Fruit fly (Drosophila melanogaster): ENCODE results near the gene S.

The S gene

DNA sequence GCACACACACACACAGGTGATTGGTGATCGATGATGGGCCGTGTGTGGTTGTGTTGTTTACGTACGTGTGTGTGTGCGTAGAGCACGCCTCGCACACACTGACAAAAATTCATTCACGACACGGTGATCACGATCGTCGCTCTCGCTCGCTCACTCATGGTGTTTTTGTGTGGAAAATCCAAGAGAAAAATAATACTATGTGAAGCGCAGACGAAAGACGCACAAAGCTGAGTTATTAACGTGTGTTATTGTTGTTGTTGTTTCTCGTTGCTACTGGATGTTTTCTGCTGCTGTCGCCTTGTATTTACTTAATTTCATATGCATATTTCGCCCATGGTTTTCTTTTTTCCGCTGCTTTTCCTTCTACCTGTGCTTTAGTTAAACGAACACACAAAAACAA lies 562 bp downstream of the S start:
- TF ChIP-seq ey (GFP tag; optimal IDR thresholded peaks at IDR 0.05) (no peak), sage (GFP tag; optimal IDR thresholded peaks at IDR 0.05) (no peak), dmrt93B (GFP tag; optimal IDR thresholded peaks at IDR 0.05) (no peak), woc (GFP tag; optimal IDR thresholded peaks at IDR 0.05) (no peak), rgr (GFP tag; optimal IDR thresholded peaks at IDR 0.05) (peak; percentile 16), N (GFP tag; optimal IDR thresholded peaks at IDR 0.05) (peak; percentile 67), tai (GFP tag; optimal IDR thresholded peaks at IDR 0.05) (no peak), OdsH (GFP tag; optimal IDR thresholded peaks at IDR 0.05) (no peak), fru (GFP tag; optimal IDR thresholded peaks at IDR 0.05) (no peak), Abd-B (GFP tag; optimal IDR thresholded peaks at IDR 0.05) (peak; percentile 17), br (GFP tag; optimal IDR thresholded peaks at IDR 0.05) (no peak), h (GFP tag; optimal IDR thresholded peaks at IDR 0.05) (peak; percentile 22), Mio (GFP tag; optimal IDR thresholded peaks at IDR 0.05) (no peak), sv (GFP tag; optimal IDR thresholded peaks at IDR 0.05) (no peak), Dfd (GFP tag; optimal IDR thresholded peaks at IDR 0.05) (no peak), dl (GFP tag; optimal IDR thresholded peaks at IDR 0.05; ENCODE audit: insufficient read depth in 1 of 2, partially characterized antibody in 2 of 2) (no peak), foxo (GFP tag; optimal IDR thresholded peaks at IDR 0.05) (no peak)

DNA sequence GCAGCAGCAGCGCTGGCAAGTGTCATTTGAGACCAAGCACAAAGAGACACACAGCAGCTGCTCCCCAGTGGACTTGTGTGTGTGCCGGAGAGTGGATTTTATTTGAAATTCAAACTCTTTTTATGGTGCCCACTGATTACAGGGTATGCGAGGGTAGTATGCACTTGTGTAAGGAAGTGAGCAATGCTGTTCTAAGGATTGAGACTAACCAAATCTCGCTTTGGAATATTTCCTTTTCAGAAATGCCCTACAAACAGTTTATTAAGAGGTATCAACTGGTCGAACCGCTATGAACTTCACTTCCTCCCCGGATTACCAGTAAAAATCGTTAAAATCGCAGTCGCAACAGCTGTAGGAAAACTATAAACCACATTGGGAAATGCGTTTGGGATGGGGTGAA lies 1.9 kb downstream of the S start:
- TF ChIP-seq CG9705 (GFP tag; optimal IDR thresholded peaks at IDR 0.05) (no peak), GATAd (GFP tag; optimal IDR thresholded peaks at IDR 0.05) (no peak), psq (GFP tag; optimal IDR thresholded peaks at IDR 0.05) (peak; percentile 25), sv (GFP tag; optimal IDR thresholded peaks at IDR 0.05) (peak; percentile 76), lola (GFP tag; optimal IDR thresholded peaks at IDR 0.05) (no peak), br (GFP tag; optimal IDR thresholded peaks at IDR 0.05) (peak; percentile 49), HLH106 (tag; optimal IDR thresholded peaks at IDR 0.05) (peak; percentile 30), Hnf4 (GFP tag; optimal IDR thresholded peaks at IDR 0.05) (no peak), h (GFP tag; optimal IDR thresholded peaks at IDR 0.05) (peak; percentile 59), foxo (GFP tag; optimal IDR thresholded peaks at IDR 0.05) (peak in 1 of 2 experiments; percentile 73), Myc (optimal IDR thresholded peaks at IDR 0.05) (no peak), Mio (GFP tag; optimal IDR thresholded peaks at IDR 0.05) (no peak), OdsH (GFP tag; optimal IDR thresholded peaks at IDR 0.05) (peak; percentile 30), CrebA (GFP tag; optimal IDR thresholded peaks at IDR 0.05; ENCODE audit: borderline replicate concordance) (no peak), Abd-B (GFP tag; optimal IDR thresholded peaks at IDR 0.05) (no peak), fru (GFP tag; optimal IDR thresholded peaks at IDR 0.05) (peak; percentile 49), rgr (GFP tag; optimal IDR thresholded peaks at IDR 0.05) (peak; percentile 50), ey (GFP tag; optimal IDR thresholded peaks at IDR 0.05) (peak; percentile 53), Sp1 (GFP tag; optimal IDR thresholded peaks at IDR 0.05) (peak; percentile 8)

DNA sequence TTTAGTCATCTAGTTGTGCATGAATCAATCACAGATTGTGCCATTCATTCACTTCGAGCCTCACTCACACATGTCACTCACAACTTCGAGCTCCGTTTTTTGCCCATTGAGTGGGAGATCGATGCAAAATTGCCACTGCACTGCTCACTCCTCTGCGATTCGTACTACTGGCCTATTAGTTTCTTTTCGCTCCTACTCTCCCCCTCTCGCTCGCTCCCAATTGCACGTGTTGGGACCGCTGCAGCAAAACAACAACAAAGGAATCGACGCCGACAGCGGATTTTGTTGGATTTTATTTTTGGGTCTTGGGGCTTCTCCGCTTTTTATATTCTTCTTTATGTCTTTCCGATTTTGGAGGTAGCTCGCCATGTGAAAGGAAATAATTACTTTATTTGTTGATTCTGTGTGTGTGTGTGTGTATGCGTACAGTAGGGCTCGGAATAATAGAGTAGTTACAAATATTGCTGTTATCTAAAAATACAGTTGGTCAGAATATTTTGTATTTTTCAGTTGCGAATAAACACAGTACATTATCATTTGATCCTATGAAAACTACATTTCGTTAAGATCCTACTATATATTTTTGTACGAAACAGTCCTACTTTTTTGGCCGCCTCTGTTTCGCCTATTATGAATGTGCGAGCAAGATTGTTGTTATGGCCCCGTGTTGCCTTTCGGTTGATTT lies 3.3 kb downstream of the S start:
- TF ChIP-seq Rel (GFP tag; optimal IDR thresholded peaks at IDR 0.05) (no peak), Rel (tag; optimal IDR thresholded peaks at IDR 0.05) (no peak), dsf (GFP tag; optimal IDR thresholded peaks at IDR 0.05; ENCODE audit: borderline replicate concordance) (no peak), foxo (GFP tag; optimal IDR thresholded peaks at IDR 0.05) (peak in 1 of 2 experiments; percentile 15), rgr (GFP tag; optimal IDR thresholded peaks at IDR 0.05) (peak; percentile 31), sage (GFP tag; optimal IDR thresholded peaks at IDR 0.05) (no peak), OdsH (GFP tag; optimal IDR thresholded peaks at IDR 0.05) (no peak), dl (GFP tag; optimal IDR thresholded peaks at IDR 0.05; ENCODE audit: insufficient read depth in 1 of 2, partially characterized antibody in 2 of 2) (no peak), N (GFP tag; optimal IDR thresholded peaks at IDR 0.05) (no peak), br (GFP tag; optimal IDR thresholded peaks at IDR 0.05) (no peak), Hr83 (GFP tag; optimal IDR thresholded peaks at IDR 0.05; ENCODE audit: poor library complexity, severe bottlenecking) (no peak), h (GFP tag; optimal IDR thresholded peaks at IDR 0.05) (peak; percentile 1), psq (GFP tag; optimal IDR thresholded peaks at IDR 0.05) (peak; percentile 7), sv (GFP tag; optimal IDR thresholded peaks at IDR 0.05) (peak; percentile 34), dmrt93B (GFP tag; optimal IDR thresholded peaks at IDR 0.05) (no peak)

DNA sequence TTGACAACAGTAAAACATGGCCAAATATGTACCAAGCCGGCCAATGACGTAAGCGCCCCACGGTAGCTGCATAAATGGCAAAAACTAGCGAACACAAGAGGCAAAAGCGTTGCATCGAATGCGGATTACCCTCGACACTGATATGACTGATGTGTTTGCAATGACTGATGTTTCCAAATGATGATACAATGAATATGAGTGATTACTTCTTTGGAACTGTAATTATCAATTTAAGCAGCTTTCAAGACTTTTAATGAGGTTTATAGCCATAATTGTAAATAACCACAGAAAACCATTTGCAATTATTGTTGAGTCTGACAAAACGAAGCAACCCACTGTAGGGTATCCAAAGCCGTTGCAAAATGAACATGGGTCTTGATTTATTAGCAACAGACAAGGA lies 4.1 kb downstream of the S start:
- TF ChIP-seq N (GFP tag; optimal IDR thresholded peaks at IDR 0.05) (no peak), pan (optimal IDR thresholded peaks at IDR 0.05) (no peak), jim (GFP tag; optimal IDR thresholded peaks at IDR 0.05) (no peak), h (GFP tag; optimal IDR thresholded peaks at IDR 0.05) (no peak), Hr78 (GFP tag; optimal IDR thresholded peaks at IDR 0.05) (no peak), Jra (GFP tag; optimal IDR thresholded peaks at IDR 0.05) (no peak), Dfd (GFP tag; optimal IDR thresholded peaks at IDR 0.05) (no peak), Mio (GFP tag; optimal IDR thresholded peaks at IDR 0.05) (no peak), ey (GFP tag; optimal IDR thresholded peaks at IDR 0.05) (no peak), Hnf4 (GFP tag; optimal IDR thresholded peaks at IDR 0.05) (no peak), dmrt93B (GFP tag; optimal IDR thresholded peaks at IDR 0.05) (no peak), HLH106 (tag; optimal IDR thresholded peaks at IDR 0.05) (no peak), dsf (GFP tag; optimal IDR thresholded peaks at IDR 0.05; ENCODE audit: borderline replicate concordance) (no peak), usp (GFP tag; optimal IDR thresholded peaks at IDR 0.05) (no peak), CG32264 (GFP tag; optimal IDR thresholded peaks at IDR 0.05) (no peak), CrebA (GFP tag; optimal IDR thresholded peaks at IDR 0.05; ENCODE audit: borderline replicate concordance) (no peak), sage (GFP tag; optimal IDR thresholded peaks at IDR 0.05) (no peak), sv (GFP tag; optimal IDR thresholded peaks at IDR 0.05) (no peak)

All from whole organism, wandering third instar larva.